Worm (Caenorhabditis elegans) whole organism, L2 larva: Measurements from ENCODE around the gene hsp-17.

Experiments
- C34F6.9 ChIP-seq: fragments of 150-350 bp; optimal IDR thresholded peaks from 2 replicates; lab custom pipeline; 2014; ENCODE audit warnings: missing biosample characterization, missing genetic modification characterization
- ceh-82 ChIP-seq: fragments of 150-350 bp; optimal IDR thresholded peaks from 2 replicates; lab custom pipeline; 2014; ENCODE audit warnings: missing biosample characterization, missing genetic modification characterization
- elt-1 ChIP-seq: fragments of 150-350 bp; optimal IDR thresholded peaks from 2 replicates; lab custom pipeline; 2014; ENCODE audit warnings: missing biosample characterization, missing genetic modification characterization
- mab-5 ChIP-seq: fragments of 150-350 bp; optimal IDR thresholded peaks from 2 replicates; lab custom pipeline; 2014; ENCODE audit warnings: missing biosample characterization, missing genetic modification characterization
- nhr-23 ChIP-seq: fragments of 150-350 bp; optimal IDR thresholded peaks from 2 replicates; lab custom pipeline; 2014; ENCODE audit warnings: missing biosample characterization, missing genetic modification reagents, missing genetic modification characterization

ce11 chrV:8401267-8401666 is 15.5 kb upstream of the hsp-17 start:
- TF ChIP-seq nhr-23 (tag; lab: Kevin White, UChicago): no peak
- TF ChIP-seq mab-5 (tag; lab: Kevin White, UChicago): no peak
- no peak for TF ChIP-seq elt-1
- TF ChIP-seq ceh-82: no peak
- no peak for TF ChIP-seq C34F6.9 (tag; lab: Kevin White, UChicago)
